Fruit fly (Drosophila melanogaster): ENCODE data around the gene ocn.

The ocn gene

dm6 chr3R:30050448-30050847, 12.9 kb upstream of the ocn start:
- TF ChIP-seq CG13204 (GFP tag; optimal IDR thresholded peaks at IDR 0.05) (no peak), CG17806 (tag; optimal IDR thresholded peaks at IDR 0.05) (no peak), Ets98B (GFP tag; IDR thresholded peaks at IDR 0.05) (no peak), CG34367 (tag; optimal IDR thresholded peaks at IDR 0.05) (no peak), CG9948 (tag; optimal IDR thresholded peaks at IDR 0.05) (no peak)

dm6 chr3R:30046029-30047001, 8.8 kb upstream of the ocn start, which contains the start of the genes RpL32 and CG7943:
TSS of gene RpL32 (minus strand) at chr3R:30046161.
TSS of gene CG7943 (plus strand) at chr3R:30046470.
- TF ChIP-seq fd96Ca (GFP tag; IDR thresholded peaks at IDR 0.05): peak; percentile 95
- TF ChIP-seq CG13204 (GFP tag; optimal IDR thresholded peaks at IDR 0.05): no peak
- peak; percentile 84 for TF ChIP-seq CG8159 (tag; optimal IDR thresholded peaks at IDR 0.05)
- peak; percentile 78 for TF ChIP-seq gl (tag; optimal IDR thresholded peaks at IDR 0.05)
- TF ChIP-seq CG9948 (tag; optimal IDR thresholded peaks at IDR 0.05): peak; percentile 76
- peak; percentile 92 for TF ChIP-seq Ets98B (GFP tag; IDR thresholded peaks at IDR 0.05)
- peak; percentile 94 for TF ChIP-seq Pif1B (GFP tag; optimal IDR thresholded peaks at IDR 0.05)
- TF ChIP-seq CG32121 (GFP tag; IDR thresholded peaks at IDR 0.05): peak; percentile 89
- TF ChIP-seq CG14655 (GFP tag; optimal IDR thresholded peaks at IDR 0.05): no peak
- peak; percentile 78 for TF ChIP-seq CG12605 (GFP tag; IDR thresholded peaks at IDR 0.05)
- TF ChIP-seq CG4496 (GFP tag; IDR thresholded peaks at IDR 0.05): peak; percentile 94
- no peak for TF ChIP-seq EcR (GFP tag; optimal IDR thresholded peaks at IDR 0.05)
- TF ChIP-seq CG10348 (GFP tag; IDR thresholded peaks at IDR 0.05): peak; percentile 84
- TF ChIP-seq Snoo (tag; optimal IDR thresholded peaks at IDR 0.05): peak; percentile 94
- TF ChIP-seq Pif1A (GFP tag; optimal IDR thresholded peaks at IDR 0.05): peak; percentile 88
- TF ChIP-seq CG17806 (tag; optimal IDR thresholded peaks at IDR 0.05): peak; percentile 83
- no peak for TF ChIP-seq D1 (tag; optimal IDR thresholded peaks at IDR 0.05)
- peak; percentile 73 for TF ChIP-seq rn (GFP tag; IDR thresholded peaks at IDR 0.05)
- TF ChIP-seq CG15710 (tag; optimal IDR thresholded peaks at IDR 0.05): peak; percentile 83
- TF ChIP-seq CG34367 (tag; optimal IDR thresholded peaks at IDR 0.05): peak; percentile 77
- peak; percentile 81 for TF ChIP-seq CG8301 (tag; optimal IDR thresholded peaks at IDR 0.05)

dm6 chr3R:30043139-30043744, 5.7 kb upstream of the ocn start, which contains the start of gene Sry-delta:
TSS of gene Sry-delta (plus strand) at chr3R:30043341.
- TF ChIP-seq D1 (tag; optimal IDR thresholded peaks at IDR 0.05) (no peak), CG15710 (tag; optimal IDR thresholded peaks at IDR 0.05) (peak; percentile 48), rn (GFP tag; IDR thresholded peaks at IDR 0.05) (peak; percentile 42; the same call in 1 of the 2 replicates), CG9948 (tag; optimal IDR thresholded peaks at IDR 0.05) (no peak), CG34367 (tag; optimal IDR thresholded peaks at IDR 0.05) (no peak), CG4496 (GFP tag; IDR thresholded peaks at IDR 0.05) (peak; percentile 43; the same call in 2 of the 3 replicates), fd96Ca (GFP tag; IDR thresholded peaks at IDR 0.05) (peak; percentile 70; the same call in 2 of the 3 replicates), Snoo (tag; optimal IDR thresholded peaks at IDR 0.05) (peak; percentile 65), Ets98B (GFP tag; IDR thresholded peaks at IDR 0.05) (peak; percentile 75), gl (tag; optimal IDR thresholded peaks at IDR 0.05) (no peak), CG17806 (tag; optimal IDR thresholded peaks at IDR 0.05) (peak; percentile 23)

dm6 chr3R:30040879-30041278, 3.3 kb upstream of the ocn start:
- TF ChIP-seq EcR (GFP tag; optimal IDR thresholded peaks at IDR 0.05): no peak

- TF ChIP-seq CG8301 (tag; optimal IDR thresholded peaks at IDR 0.05) (no peak), rn (GFP tag; IDR thresholded peaks at IDR 0.05) (no peak), Ets98B (GFP tag; IDR thresholded peaks at IDR 0.05) (no peak), CG15710 (tag; optimal IDR thresholded peaks at IDR 0.05) (peak; percentile 2)
Measured at dm6 chr3R:30039494-30039893, 2.0 kb upstream of the ocn start, which contains the start of the genes janA, Sry-alpha and Sry-beta. TSS of gene janA (minus strand) at chr3R:30039533. TSS of gene Sry-alpha (plus strand) at chr3R:30039719. TSS of gene Sry-beta (plus strand) at chr3R:30039719.

dm6 chr3R:30038628-30039027, 1.1 kb upstream of the ocn start, which contains the start of gene janB:
TSS of gene janB (minus strand) at chr3R:30038728.
- TF ChIP-seq rn (GFP tag; IDR thresholded peaks at IDR 0.05): no peak
- no peak for TF ChIP-seq gl (tag; optimal IDR thresholded peaks at IDR 0.05)
- TF ChIP-seq CG9948 (tag; optimal IDR thresholded peaks at IDR 0.05): no peak
- TF ChIP-seq Pif1A (GFP tag; optimal IDR thresholded peaks at IDR 0.05): no peak
- no peak for TF ChIP-seq CG13204 (GFP tag; optimal IDR thresholded peaks at IDR 0.05)
- no peak for TF ChIP-seq CG17806 (tag; optimal IDR thresholded peaks at IDR 0.05)
- TF ChIP-seq CG15710 (tag; optimal IDR thresholded peaks at IDR 0.05): no peak
- TF ChIP-seq CG14655 (GFP tag; optimal IDR thresholded peaks at IDR 0.05): no peak
- no peak for TF ChIP-seq Pif1B (GFP tag; optimal IDR thresholded peaks at IDR 0.05)
- no peak for TF ChIP-seq CG34367 (tag; optimal IDR thresholded peaks at IDR 0.05)
- no peak for TF ChIP-seq Snoo (tag; optimal IDR thresholded peaks at IDR 0.05)
- no peak for TF ChIP-seq fd96Ca (GFP tag; IDR thresholded peaks at IDR 0.05)
